Worm (Caenorhabditis elegans) whole organism, midembryonic: ENCODE data around the gene srd-16.

Experiments
- T22C8.4 ChIP-seq: fragments of 200-800 bp; sonication (Bioruptor generic); IDR thresholded peaks from 2 replicates; pipeline ENCODE4 v1.3.6; 2022; ENCODE audit warnings: missing genetic modification characterization, missing compliant biosample characterization
- cog-1 ChIP-seq: sonication (generic microtip); optimal IDR thresholded peaks from 2 replicates; lab custom pipeline; 2016; ENCODE audit warnings: missing genetic modification characterization, missing compliant biosample characterization
- flt-1 ChIP-seq: fragments of 200-800 bp; sonication (Bioruptor generic); IDR thresholded peaks from 2 replicates; pipeline ENCODE4 v1.3.6; 2022; ENCODE audit warnings: missing genetic modification characterization, missing compliant biosample characterization
- klf-2 ChIP-seq: fragments of 200-800 bp; sonication (Bioruptor generic); conservative IDR thresholded peaks from 2 replicates; pipeline ENCODE4 v1.3.6; 2022; ENCODE audit warnings: missing genetic modification reagents, missing genetic modification characterization, missing compliant biosample characterization
- ref-1 ChIP-seq: fragments of 200-800 bp; sonication (Bioruptor generic); conservative IDR thresholded peaks from 2 replicates; pipeline ENCODE4 v1.3.6; 2022; ENCODE audit warnings: missing genetic modification reagents, missing genetic modification characterization, missing compliant biosample characterization
- tab-1 ChIP-seq: fragments of 200-800 bp; sonication (Bioruptor generic); IDR thresholded peaks from 2 replicates; pipeline ENCODE4 v1.3.6; 2022; ENCODE audit warnings: missing genetic modification characterization, missing compliant biosample characterization
- ztf-23 ChIP-seq: fragments of 200-800 bp; sonication (Bioruptor generic); IDR thresholded peaks from 2 replicates; pipeline ENCODE4 v1.3.6; 2022; ENCODE audit warnings: missing genetic modification reagents, missing genetic modification characterization, missing compliant biosample characterization
- ztf-29 ChIP-seq: fragments of 200-800 bp; sonication (Bioruptor generic); IDR thresholded peaks from 2 replicates; pipeline ENCODE4 v1.3.6; 2022; ENCODE audit warnings: missing genetic modification reagents, missing genetic modification characterization, missing compliant biosample characterization

DNA sequence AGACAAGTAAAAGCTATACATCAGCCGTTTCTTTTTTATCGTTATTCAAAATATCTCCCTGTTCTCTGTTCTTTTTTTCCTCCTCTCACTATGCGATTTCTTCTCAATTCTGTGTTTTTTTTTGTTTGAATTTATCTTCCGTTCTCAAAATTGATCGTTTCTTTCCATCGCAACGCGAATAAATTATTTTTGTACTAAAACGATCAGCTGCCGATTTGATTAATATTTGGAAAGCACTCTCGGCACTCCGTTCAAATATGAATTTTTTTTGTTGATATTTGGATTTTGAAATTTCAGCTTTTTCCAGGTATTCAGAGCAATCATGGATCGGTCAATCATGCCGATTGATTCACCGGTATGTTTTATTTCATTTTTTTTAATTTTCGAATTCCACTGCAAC lies 43.3 kb upstream of the srd-16 start, which contains the start of gene pst-1:
- TF ChIP-seq flt-1 (no peak), klf-2 (no peak), cog-1 (tag; lab: Kevin White, UChicago) (no peak), ztf-23 (GFP tag; lab: Robert Waterston, UW) (no peak), ztf-29 (GFP tag; lab: Robert Waterston, UW) (no peak), ref-1 (GFP tag; lab: Robert Waterston, UW) (no peak), tab-1 (GFP tag; lab: Robert Waterston, UW) (no peak), T22C8.4 (GFP tag; lab: Robert Waterston, UW) (no peak)
